Worm (Caenorhabditis elegans) whole organism, late embryonic: ENCODE results near the gene F58D2.2.

Experiments used
- C08G9.2 ChIP-seq: sonication (generic microtip); optimal IDR thresholded peaks from 2 replicates; lab custom pipeline; 2016; ENCODE audit warnings: mild to moderate bottlenecking, missing genetic modification characterization, moderate library complexity, missing compliant biosample characterization
- C38D4.7 ChIP-seq: fragments of 200-800 bp; sonication (Bioruptor generic); optimal IDR thresholded peaks from 2 replicates; lab custom pipeline; 2018; ENCODE audit warnings: mild to moderate bottlenecking, missing genetic modification characterization, moderate library complexity, missing compliant biosample characterization
- F13H6.1 ChIP-seq: sonication (generic microtip); optimal IDR thresholded peaks from 2 replicates; lab custom pipeline; 2016; ENCODE audit warnings: missing genetic modification characterization, missing compliant biosample characterization
- K02D7.2 ChIP-seq: sonication (generic microtip); optimal IDR thresholded peaks from 2 replicates; lab custom pipeline; 2017; ENCODE audit warnings: mild to moderate bottlenecking, missing genetic modification characterization, missing compliant biosample characterization
- K09A11.1 ChIP-seq: sonication (generic microtip); optimal IDR thresholded peaks from 2 replicates; lab custom pipeline; 2017; ENCODE audit warnings: antibody characterized with exemption, mild to moderate bottlenecking, missing genetic modification characterization, missing compliant biosample characterization; ENCODE audit not compliant: insufficient read depth
- ahr-1 ChIP-seq: sonication (generic microtip); optimal IDR thresholded peaks from 2 replicates; lab custom pipeline; 2016; ENCODE audit warnings: missing genetic modification characterization, missing compliant biosample characterization
- ceh-18 ChIP-seq: sonication (generic microtip); optimal IDR thresholded peaks from 2 replicates; lab custom pipeline; 2016; ENCODE audit warnings: missing genetic modification characterization, missing compliant biosample characterization
- ceh-22 ChIP-seq: sonication (generic microtip); optimal IDR thresholded peaks from 2 replicates; lab custom pipeline; 2017; ENCODE audit warnings: missing biosample characterization, missing genetic modification characterization
- ceh-24 ChIP-seq: sonication (generic microtip); optimal IDR thresholded peaks from 2 replicates; lab custom pipeline; 2016; ENCODE audit warnings: mild to moderate bottlenecking, missing genetic modification characterization, missing compliant biosample characterization
- ceh-34 ChIP-seq: sonication (generic microtip); optimal IDR thresholded peaks from 2 replicates; lab custom pipeline; 2016; ENCODE audit warnings: mild to moderate bottlenecking, missing genetic modification characterization, missing compliant biosample characterization
- ceh-48 ChIP-seq: sonication (generic microtip); optimal IDR thresholded peaks from 2 replicates; lab custom pipeline; 2016; ENCODE audit warnings: missing genetic modification characterization, inconsistent platforms, missing compliant biosample characterization
- ceh-6 ChIP-seq: fragments of 200-800 bp; sonication (Bioruptor generic); optimal IDR thresholded peaks from 2 replicates; lab custom pipeline; 2018; ENCODE audit warnings: mild to moderate bottlenecking, missing genetic modification characterization, missing compliant biosample characterization
- ceh-9 ChIP-seq: sonication (generic microtip); optimal IDR thresholded peaks from 2 replicates; lab custom pipeline; 2016; ENCODE audit warnings: mild to moderate bottlenecking, missing genetic modification characterization, inconsistent platforms, missing compliant biosample characterization
- che-1 ChIP-seq: sonication (generic microtip); optimal IDR thresholded peaks from 2 replicates; lab custom pipeline; 2016; ENCODE audit warnings: mild to moderate bottlenecking, missing genetic modification characterization, missing compliant biosample characterization
- dmd-4 ChIP-seq: sonication (generic microtip); optimal IDR thresholded peaks from 2 replicates; lab custom pipeline; 2016; ENCODE audit warnings: borderline replicate concordance, missing genetic modification characterization, missing compliant biosample characterization
- dve-1 ChIP-seq: sonication (generic microtip); optimal IDR thresholded peaks from 2 replicates; lab custom pipeline; 2017; ENCODE audit warnings: antibody characterized with exemption, mild to moderate bottlenecking, missing genetic modification characterization, missing compliant biosample characterization
- elt-4 ChIP-seq: sonication (generic microtip); optimal IDR thresholded peaks from 2 replicates; lab custom pipeline; 2016; ENCODE audit warnings: missing genetic modification characterization, missing compliant biosample characterization
- ets-4 ChIP-seq: sonication (generic microtip); optimal IDR thresholded peaks from 2 replicates; lab custom pipeline; 2016; ENCODE audit warnings: missing genetic modification characterization, missing compliant biosample characterization
- fax-1 ChIP-seq: sonication (generic microtip); optimal IDR thresholded peaks from 2 replicates; lab custom pipeline; 2016; ENCODE audit warnings: missing genotype, missing genetic modification characterization, missing compliant biosample characterization
- gmeb-2 ChIP-seq: sonication (generic microtip); optimal IDR thresholded peaks from 2 replicates; lab custom pipeline; 2016; ENCODE audit warnings: missing genetic modification characterization, inconsistent platforms, missing compliant biosample characterization
- hlh-13 ChIP-seq: fragments of 200-800 bp; sonication (Bioruptor generic); optimal IDR thresholded peaks from 2 replicates; lab custom pipeline; 2018; ENCODE audit warnings: mild to moderate bottlenecking, missing genetic modification characterization, missing compliant biosample characterization
- hlh-30 ChIP-seq: sonication (generic microtip); optimal IDR thresholded peaks from 2 replicates; lab custom pipeline; 2017; ENCODE audit warnings: antibody characterized with exemption, missing genetic modification characterization, missing compliant biosample characterization; ENCODE audit not compliant: insufficient read depth
- hlh-6 ChIP-seq: sonication (generic microtip); optimal IDR thresholded peaks from 2 replicates; lab custom pipeline; 2016; ENCODE audit warnings: missing genotype, missing genetic modification characterization, missing compliant biosample characterization
- hlh-8 ChIP-seq: sonication (generic microtip); optimal IDR thresholded peaks from 2 replicates; lab custom pipeline; 2016; ENCODE audit warnings: missing genotype, missing genetic modification characterization, missing compliant biosample characterization
- lim-6 ChIP-seq: sonication (generic microtip); optimal IDR thresholded peaks from 2 replicates; lab custom pipeline; 2016; ENCODE audit warnings: missing genetic modification characterization, missing compliant biosample characterization
- mec-3 ChIP-seq: sonication (generic microtip); optimal IDR thresholded peaks from 2 replicates; lab custom pipeline; 2016; ENCODE audit warnings: borderline replicate concordance, missing genetic modification characterization, missing compliant biosample characterization
- nfya-1 ChIP-seq: sonication (generic microtip); optimal IDR thresholded peaks from 2 replicates; lab custom pipeline; 2017; ENCODE audit warnings: missing genetic modification characterization, mild to moderate bottlenecking, missing compliant biosample characterization, antibody characterized with exemption, moderate library complexity
- nhr-232 ChIP-seq: sonication (generic microtip); optimal IDR thresholded peaks from 2 replicates; lab custom pipeline; 2016; ENCODE audit warnings: missing genetic modification characterization, missing compliant biosample characterization
- npax-4 ChIP-seq: sonication (generic microtip); optimal IDR thresholded peaks from 2 replicates; lab custom pipeline; 2016; ENCODE audit warnings: missing genetic modification characterization, missing compliant biosample characterization
- odd-2 ChIP-seq: sonication (generic microtip); optimal IDR thresholded peaks from 2 replicates; lab custom pipeline; 2017; ENCODE audit warnings: antibody characterized with exemption, mild to moderate bottlenecking, missing genetic modification characterization, missing compliant biosample characterization
- pat-9 ChIP-seq: fragments of 200-800 bp; sonication (Bioruptor generic); optimal IDR thresholded peaks from 2 replicates; lab custom pipeline; 2018; ENCODE audit warnings: mild to moderate bottlenecking, missing genetic modification characterization, moderate library complexity, missing compliant biosample characterization
- pax-1 ChIP-seq: fragments of 150-350 bp; optimal IDR thresholded peaks from 2 replicates; lab custom pipeline; 2014; ENCODE audit warnings: missing biosample characterization, missing genetic modification characterization
- pha-2 ChIP-seq: sonication (generic microtip); optimal IDR thresholded peaks from 2 replicates; lab custom pipeline; 2017; ENCODE audit warnings: mild to moderate bottlenecking, missing genetic modification characterization, missing compliant biosample characterization
- pqm-1 ChIP-seq: sonication (generic microtip); optimal IDR thresholded peaks from 2 replicates; lab custom pipeline; 2016; ENCODE audit warnings: missing genetic modification characterization, missing compliant biosample characterization
- pros-1 ChIP-seq: fragments of 150-350 bp; optimal IDR thresholded peaks from 2 replicates; lab custom pipeline; 2014; ENCODE audit warnings: missing biosample characterization, missing genetic modification reagents, missing genetic modification characterization
- ref-2 ChIP-seq: sonication (generic microtip); optimal IDR thresholded peaks from 2 replicates; lab custom pipeline; 2016; ENCODE audit warnings: missing genetic modification characterization, missing compliant biosample characterization
- rnt-1 ChIP-seq: sonication (generic microtip); optimal IDR thresholded peaks from 2 replicates; lab custom pipeline; 2016; ENCODE audit warnings: missing genetic modification characterization, missing compliant biosample characterization
- sdc-2 ChIP-seq: sonication (generic microtip); optimal IDR thresholded peaks from 2 replicates; lab custom pipeline; 2016; ENCODE audit warnings: missing genotype, missing genetic modification characterization, missing compliant biosample characterization
- sox-4 ChIP-seq: sonication (generic microtip); optimal IDR thresholded peaks from 2 replicates; lab custom pipeline; 2017; ENCODE audit warnings: mild to moderate bottlenecking, missing genetic modification characterization, inconsistent platforms, missing compliant biosample characterization
- tbx-2 ChIP-seq: sonication (generic microtip); optimal IDR thresholded peaks from 2 replicates; lab custom pipeline; 2016; ENCODE audit warnings: missing genetic modification characterization, missing compliant biosample characterization
- unc-3 ChIP-seq, 2 experiments: fragments of 200-800 bp in 1 of 2; sonication (Bioruptor generic) in 1 of 2; sonication (generic microtip) in 1 of 2; conservative IDR thresholded peaks in 1 of 2; optimal IDR thresholded peaks in 1 of 2; 2 replicates each; pipeline versions ENCODE4 v1.3.6 to Lab custom; 2016 to 2022; ENCODE audit warnings: missing compliant biosample characterization in 2 of 2, missing genetic modification characterization in 2 of 2, missing genetic modification reagents in 1 of 2
- zip-5 ChIP-seq: sonication (generic microtip); optimal IDR thresholded peaks from 2 replicates; lab custom pipeline; 2016; ENCODE audit warnings: missing genetic modification characterization, missing compliant biosample characterization
- ztf-16 ChIP-seq: sonication (generic microtip); optimal IDR thresholded peaks from 2 replicates; lab custom pipeline; 2017; ENCODE audit warnings: missing genetic modification characterization, missing compliant biosample characterization

Gene F58D2.2

ce11 chrIV:13236485-13236884, 46.9 kb downstream of the F58D2.2 start, which contains the start of gene pwp-1:
Gene pwp-1 (minus strand): TSS chrIV:13236585.
- TF ChIP-seq ceh-18 (no peak), pax-1 (tag; lab: Kevin White, UChicago) (no peak), hlh-6 (tag; lab: Kevin White, UChicago) (no peak), sox-4 (no peak), ceh-48 (tag; lab: Kevin White, UChicago) (no peak), ceh-24 (no peak), pros-1 (tag; lab: Kevin White, UChicago) (no peak), che-1 (tag; lab: Kevin White, UChicago) (no peak)

ce11 chrIV:13238943-13239861, 49.6 kb downstream of the F58D2.2 start, which contains the start of gene tag-115:
Gene tag-115 (minus strand): TSS chrIV:13239414.
- no peak for TF ChIP-seq rnt-1 (tag; lab: Kevin White, UChicago)
- no peak for TF ChIP-seq pat-9 (tag; lab: Kevin White, UChicago)
- TF ChIP-seq dmd-4 (tag; lab: Kevin White, UChicago), result no peak
- no peak for TF ChIP-seq C38D4.7
- TF ChIP-seq F13H6.1 (tag; lab: Kevin White, UChicago), result no peak
- no peak for TF ChIP-seq pha-2 (tag; lab: Kevin White, UChicago)
- no peak for TF ChIP-seq hlh-8 (tag; lab: Kevin White, UChicago)
- TF ChIP-seq C08G9.2, result no peak

ce11 chrIV:13240078-13240841, 50.7 kb downstream of the F58D2.2 start, which contains the start of gene rpl-12:
Gene rpl-12 (minus strand): TSS chrIV:13240651.
- TF ChIP-seq hlh-13 (GFP tag; lab: Kevin White, UChicago) (peak; percentile 8), lim-6 (tag; lab: Kevin White, UChicago) (peak; percentile 24), ztf-16 (tag; lab: Kevin White, UChicago) (no peak), sdc-2 (tag; lab: Kevin White, UChicago) (peak; percentile 3), C38D4.7 (no peak), rnt-1 (tag; lab: Kevin White, UChicago) (peak; percentile 73), zip-5 (tag; lab: Kevin White, UChicago) (no peak), ceh-24 (no peak), dve-1 (tag; lab: Kevin White, UChicago) (peak; percentile 83), K09A11.1 (tag; lab: Kevin White, UChicago) (peak; percentile 44), ceh-48 (tag; lab: Kevin White, UChicago) (peak; percentile 50), npax-4 (no peak), ceh-18 (peak; percentile 94), odd-2 (tag; lab: Kevin White, UChicago) (no peak), mec-3 (tag; lab: Kevin White, UChicago) (no peak), ref-2 (tag; lab: Kevin White, UChicago) (peak; percentile 93), fax-1 (peak; percentile 80), nfya-1 (tag; lab: Kevin White, UChicago) (peak; percentile 92), nhr-232 (tag; lab: Kevin White, UChicago) (no peak), tbx-2 (peak; percentile 94), elt-4 (no peak), pqm-1 (tag; lab: Kevin White, UChicago) (peak; percentile 59), ceh-22 (tag; lab: Kevin White, UChicago) (no peak), hlh-30 (peak; percentile 66), ceh-34 (tag; lab: Kevin White, UChicago) (peak; percentile 98), ahr-1 (no peak), ceh-6 (no peak), C08G9.2 (peak; percentile 30), unc-3 (GFP tag; conservative IDR thresholded peaks at IDR 0.05; lab: Robert Waterston, UW) (no peak), unc-3 (tag; optimal IDR thresholded peaks at IDR 0.05; lab: Kevin White, UChicago) (peak; percentile 70), gmeb-2 (tag; lab: Kevin White, UChicago) (peak; percentile 9), sox-4 (no peak), F13H6.1 (tag; lab: Kevin White, UChicago) (peak; percentile 26), ets-4 (tag; lab: Kevin White, UChicago) (peak; percentile 63), K02D7.2 (tag; lab: Kevin White, UChicago) (no peak), ceh-9 (tag; lab: Kevin White, UChicago) (no peak)
